Fruit fly (Drosophila melanogaster) Kc167 (cell line): ENCODE data around the gene Rtel1.

ENCODE experiments used
- Myc ChIP-seq: fragments of >200 bp; optimal IDR thresholded peaks from 2 replicates; lab custom pipeline; 2017; ENCODE audit warnings: missing external identifiers
- Sin3A ChIP-seq: fragments of >200 bp; optimal IDR thresholded peaks from 2 replicates; lab custom pipeline; 2018; ENCODE audit warnings: missing external identifiers
- h ChIP-seq: fragments of >200 bp; optimal IDR thresholded peaks from 3 replicates; lab custom pipeline; 2018; ENCODE audit warnings: missing external identifiers
- insv ChIP-seq: fragments of >200 bp; optimal IDR thresholded peaks from 3 replicates; lab custom pipeline; 2018; ENCODE audit warnings: missing external identifiers
- psq ChIP-seq: fragments of >200 bp; optimal IDR thresholded peaks from 2 replicates; lab custom pipeline; 2017; ENCODE audit warnings: missing external identifiers
- ttk ChIP-seq: sonication (Bioruptor generic); optimal IDR thresholded peaks from 2 replicates; lab custom pipeline; 2017; ENCODE audit warnings: missing external identifiers

Gene Rtel1

DNA sequence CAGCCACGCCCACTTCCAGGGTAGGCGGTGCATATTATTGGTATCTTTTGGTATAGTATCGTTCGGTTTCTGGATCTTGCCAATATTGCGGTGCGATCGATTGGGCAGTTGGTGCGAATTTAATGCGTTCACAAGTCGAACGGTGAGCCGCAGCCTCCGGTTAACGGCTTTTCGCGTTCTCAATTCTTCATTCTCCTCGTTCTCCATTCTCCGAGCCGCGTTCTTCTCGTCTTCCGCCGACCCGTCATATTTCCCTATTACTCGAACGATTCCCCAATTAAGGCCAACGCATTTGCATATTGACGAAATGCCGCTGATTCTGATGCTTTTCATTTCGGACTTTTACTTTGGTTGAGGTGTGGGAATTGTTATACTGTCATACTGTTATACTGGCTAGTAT lies 29.0 kb downstream of the Rtel1 start, which contains the start of gene CG42264:
CG42264 (minus strand) TSS at position 101 of the 400 bp plus-strand sequence.
- TF ChIP-seq ttk (lab: Kevin White, UChicago), result no peak
- TF ChIP-seq Myc (lab: Kevin White, UChicago), result no peak
- no peak for TF ChIP-seq h (lab: Kevin White, UChicago)
- no peak for TF ChIP-seq psq (lab: Kevin White, UChicago)
- no peak for TF ChIP-seq Sin3A (lab: Kevin White, UChicago)
- TF ChIP-seq insv (lab: Kevin White, UChicago), result no peak

DNA sequence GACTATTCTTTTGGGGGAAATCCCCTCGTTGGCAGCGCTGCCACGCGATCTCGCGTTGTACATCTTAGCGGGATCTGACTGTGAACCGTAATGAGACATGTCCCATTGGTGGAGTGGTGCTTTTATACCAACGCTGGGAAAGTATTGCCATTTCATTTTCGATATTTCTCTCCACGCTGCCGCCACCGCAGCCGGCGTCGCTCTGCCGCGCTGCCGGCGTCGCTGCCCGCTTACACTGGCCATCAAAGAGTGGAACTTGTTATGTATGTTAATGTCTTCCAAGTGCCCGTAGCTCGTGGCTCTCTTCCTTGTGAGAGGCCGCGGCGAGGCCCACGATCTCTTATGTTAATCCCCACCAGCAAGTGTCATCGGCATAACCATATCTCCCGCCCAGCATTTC lies 34.0 kb downstream of the Rtel1 start, which contains the start of gene CG3108:
CG3108 (minus strand) TSS at position 101 of the 400 bp plus-strand sequence.
- TF ChIP-seq h (lab: Kevin White, UChicago) (no peak), Sin3A (lab: Kevin White, UChicago) (no peak), insv (lab: Kevin White, UChicago) (no peak), Myc (lab: Kevin White, UChicago) (no peak), ttk (lab: Kevin White, UChicago) (no peak), psq (lab: Kevin White, UChicago) (no peak)

DNA sequence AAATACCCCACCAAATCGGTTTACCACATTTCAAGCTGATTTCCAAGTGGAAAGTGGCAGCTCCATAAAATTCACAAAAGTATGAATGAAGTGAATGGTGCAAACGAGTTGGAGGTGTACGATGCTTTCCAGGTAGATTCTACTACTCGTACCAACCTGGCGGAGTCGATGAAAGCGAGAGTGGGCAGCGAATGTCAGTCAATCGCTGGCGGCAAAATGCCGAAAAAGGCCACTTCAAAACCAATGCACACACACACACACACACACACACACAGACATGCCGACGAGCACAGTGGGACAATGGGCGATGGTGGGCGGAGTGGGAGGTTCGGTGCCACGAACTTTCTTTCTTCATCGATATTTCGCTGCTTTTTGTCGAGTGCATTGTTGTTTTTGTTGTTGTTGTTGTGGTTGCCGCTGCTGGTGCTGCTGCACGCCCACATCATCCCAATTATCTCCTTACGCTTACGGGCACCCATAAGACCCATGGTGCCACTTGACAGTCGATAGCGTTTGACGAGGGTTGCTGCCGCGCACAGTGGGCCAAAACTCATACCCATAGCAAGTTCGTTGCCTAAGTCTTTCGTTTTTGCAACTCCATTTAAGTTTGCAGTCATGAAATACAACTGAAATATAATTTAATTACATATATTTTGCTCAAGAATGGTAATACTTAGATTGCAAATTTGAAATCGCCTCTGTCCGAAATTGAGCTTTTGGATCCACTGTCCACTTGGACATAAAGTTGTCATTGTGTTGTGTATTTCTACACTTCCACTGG lies 35.9 kb downstream of the Rtel1 start:
- TF ChIP-seq psq (lab: Kevin White, UChicago), result no peak
- no peak for TF ChIP-seq insv (lab: Kevin White, UChicago)
- TF ChIP-seq ttk (lab: Kevin White, UChicago), result no peak
- TF ChIP-seq Sin3A (lab: Kevin White, UChicago), result no peak
- TF ChIP-seq Myc (lab: Kevin White, UChicago), result no peak
- TF ChIP-seq h (lab: Kevin White, UChicago), result no peak

DNA sequence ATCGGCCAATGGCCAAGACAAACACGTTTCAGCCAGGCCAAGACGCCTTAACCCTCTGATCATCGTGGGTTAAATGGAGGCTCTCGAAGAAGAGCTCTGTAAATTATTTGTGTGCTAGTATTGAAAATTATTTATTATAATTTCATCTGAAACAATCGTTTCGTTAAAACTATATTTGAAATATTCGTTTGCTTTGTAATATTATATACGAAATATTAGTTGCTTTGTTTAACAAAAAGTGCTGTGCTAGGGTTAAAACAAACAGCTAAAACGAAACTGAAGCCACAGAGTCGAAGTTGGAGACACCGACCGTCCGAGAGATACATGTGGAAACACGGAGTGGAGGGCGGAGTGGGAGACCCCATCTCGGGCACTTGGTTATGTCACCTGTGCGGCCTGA lies 39.0 kb downstream of the Rtel1 start:
- TF ChIP-seq psq (lab: Kevin White, UChicago), result no peak
- no peak for TF ChIP-seq ttk (lab: Kevin White, UChicago)
- no peak for TF ChIP-seq Sin3A (lab: Kevin White, UChicago)
- no peak for TF ChIP-seq h (lab: Kevin White, UChicago)
- no peak for TF ChIP-seq Myc (lab: Kevin White, UChicago)

DNA sequence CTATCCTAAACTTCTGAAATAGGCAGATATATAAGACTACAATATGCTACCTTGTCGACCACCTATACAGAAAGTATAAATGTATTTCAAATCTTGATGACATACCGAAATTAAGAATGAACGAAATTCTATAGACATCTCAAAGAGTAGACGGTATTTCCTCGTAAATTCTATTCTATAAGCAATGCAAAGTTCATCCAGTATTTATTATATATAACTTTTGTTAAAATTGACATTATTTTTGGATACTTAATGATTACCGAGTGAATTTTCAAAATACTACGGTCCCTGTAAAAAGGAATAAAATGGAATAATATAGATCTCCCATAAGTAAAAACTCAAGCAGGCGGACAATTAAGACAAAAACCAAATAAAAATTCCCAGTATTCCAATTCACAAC lies 41.6 kb downstream of the Rtel1 start, which contains the start of gene CG15767:
CG15767 (plus strand) TSS at position 301 of the 400 bp plus-strand sequence.
- TF ChIP-seq h (lab: Kevin White, UChicago), result no peak
- TF ChIP-seq Myc (lab: Kevin White, UChicago), result no peak

DNA sequence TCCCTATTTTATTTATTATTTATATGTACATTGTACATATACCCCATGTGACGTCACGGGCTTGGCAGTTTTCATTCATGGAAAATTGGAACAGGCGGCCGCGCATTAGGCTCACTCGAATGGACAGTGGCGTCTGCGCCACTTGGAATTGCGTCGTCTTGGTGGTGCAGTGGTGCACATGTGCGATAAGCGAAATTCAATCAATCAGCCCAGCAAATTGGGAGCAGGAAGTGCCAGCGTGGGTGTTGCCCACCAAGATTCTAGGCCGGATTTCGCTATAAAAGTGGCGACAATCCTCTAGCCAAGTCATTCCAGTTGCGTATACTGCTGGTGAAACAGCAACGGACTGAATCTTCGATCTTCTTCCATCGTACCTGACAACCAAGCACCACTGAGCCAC lies 44.3 kb downstream of the Rtel1 start, which contains the start of gene CG12239:
CG12239 (plus strand) TSS at position 301 of the 400 bp plus-strand sequence.
- no peak for TF ChIP-seq insv (lab: Kevin White, UChicago)
- no peak for TF ChIP-seq Myc (lab: Kevin White, UChicago)
- no peak for TF ChIP-seq Sin3A (lab: Kevin White, UChicago)
- TF ChIP-seq ttk (lab: Kevin White, UChicago), result no peak
- no peak for TF ChIP-seq h (lab: Kevin White, UChicago)
- TF ChIP-seq psq (lab: Kevin White, UChicago), result no peak

DNA sequence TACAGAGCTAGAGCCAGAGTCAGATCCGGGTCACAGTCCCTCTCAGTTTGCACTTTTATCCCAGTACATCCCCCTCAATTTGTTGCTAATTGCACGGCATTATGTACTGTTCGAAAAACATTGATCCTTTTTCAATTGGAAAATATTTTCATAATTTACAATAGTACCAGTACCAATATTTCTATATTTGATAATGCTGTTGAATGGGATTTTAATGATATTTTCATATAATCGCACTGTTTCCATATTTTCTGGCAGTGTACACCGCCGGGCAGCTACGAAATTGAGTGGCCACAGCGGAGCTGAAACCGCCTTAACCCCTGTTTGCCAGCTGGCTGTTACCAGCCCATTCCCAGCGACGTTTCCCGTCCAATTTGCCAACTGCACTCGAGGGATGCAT lies 53.1 kb downstream of the Rtel1 start:
- no peak for TF ChIP-seq h (lab: Kevin White, UChicago)
- no peak for TF ChIP-seq Myc (lab: Kevin White, UChicago)
- no peak for TF ChIP-seq ttk (lab: Kevin White, UChicago)
- TF ChIP-seq Sin3A (lab: Kevin White, UChicago), result no peak
- no peak for TF ChIP-seq psq (lab: Kevin White, UChicago)
- no peak for TF ChIP-seq insv (lab: Kevin White, UChicago)
